Worm (Caenorhabditis elegans): ENCODE results near the gene F43C11.7.

- TF ChIP-seq dao-5 (tag; optimal IDR thresholded peaks at IDR 0.05) (no peak), him-1 (tag; optimal IDR thresholded peaks at IDR 0.05) (no peak)
Measured at ce11 chrII:2359965-2360364, 24.3 kb downstream of the F43C11.7 start, which contains the start of gene F43C11.16.
